Fruit fly (Drosophila melanogaster): Measurements from ENCODE around the gene Myo61F.

Myo61F gene

DNA sequence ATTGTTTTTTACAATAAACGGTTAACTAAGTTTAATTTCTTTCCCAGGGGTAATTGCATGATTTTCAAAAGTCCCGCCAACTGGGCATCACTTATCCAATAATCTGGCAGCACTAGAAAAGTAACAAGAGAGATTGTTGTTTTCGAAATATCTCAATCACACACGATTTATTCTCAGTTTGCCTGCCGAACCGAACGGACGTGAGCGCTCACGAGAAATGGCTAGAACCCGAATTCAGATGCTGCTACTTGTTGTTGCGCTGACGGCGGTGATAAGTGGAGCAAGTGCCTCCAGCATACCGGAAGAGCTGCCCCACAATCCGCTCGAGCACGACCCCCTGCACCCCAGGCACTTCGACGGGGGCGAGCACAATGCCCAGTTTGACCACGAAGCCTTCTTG is 19.8 kb upstream of the Myo61F start, which contains the start of gene scf (continued):
- TF ChIP-seq CG16863 (GFP tag; optimal IDR thresholded peaks at IDR 0.05) = no peak
- peak; percentile 50 for TF ChIP-seq CG34224 (GFP tag; IDR thresholded peaks at IDR 0.05; ENCODE audit: partially characterized antibody)
- peak; percentile 28 for TF ChIP-seq grau (tag; optimal IDR thresholded peaks at IDR 0.05)
- TF ChIP-seq CG9817 (tag; optimal IDR thresholded peaks at IDR 0.05) = no peak
- TF ChIP-seq Hr51 (GFP tag; optimal IDR thresholded peaks at IDR 0.05) = no peak
- TF ChIP-seq shn (GFP tag; optimal IDR thresholded peaks at IDR 0.05) = no peak
- no peak for TF ChIP-seq Mrtf (GFP tag; IDR thresholded peaks at IDR 0.05)
- TF ChIP-seq CG2116 (GFP tag; optimal IDR thresholded peaks at IDR 0.05) = peak; percentile 35
- TF ChIP-seq Scr (GFP tag; IDR thresholded peaks at IDR 0.05; ENCODE audit: partially characterized antibody) = peak; percentile 37; the same call in 1 of the 2 replicates
- peak; percentile 31 for TF ChIP-seq mirr (GFP tag; optimal IDR thresholded peaks at IDR 0.05)
- TF ChIP-seq CG10209 (GFP tag; optimal IDR thresholded peaks at IDR 0.05) = no peak
- no peak for TF ChIP-seq CG10431 (GFP tag; optimal IDR thresholded peaks at IDR 0.05)
- TF ChIP-seq Optix (GFP tag; IDR thresholded peaks at IDR 0.05) = no peak
- TF ChIP-seq CG3163 (GFP tag; optimal IDR thresholded peaks at IDR 0.05) = peak; percentile 37
- TF ChIP-seq chinmo (GFP tag; IDR thresholded peaks at IDR 0.05; ENCODE audit: partially characterized antibody) = peak; percentile 63; the same call in 2 of the 4 replicates
- TF ChIP-seq CG5953 (GFP tag; IDR thresholded peaks at IDR 0.05) = no peak
- peak; percentile 91 for TF ChIP-seq Dp (GFP tag; optimal IDR thresholded peaks at IDR 0.05)
- TF ChIP-seq oc (tag; optimal IDR thresholded peaks at IDR 0.05) = no peak
- TF ChIP-seq CG32532 (GFP tag; IDR thresholded peaks at IDR 0.05) = 0 out of 2 replicates have a peak, but pooled peaks have one; percentile 52
- TF ChIP-seq CG2199 (GFP tag; IDR thresholded peaks at IDR 0.05) = no peak
- peak; percentile 57; the same call in 1 of the 3 replicates for TF ChIP-seq z (GFP tag; IDR thresholded peaks at IDR 0.05)
- no peak for TF ChIP-seq HmgD (GFP tag; optimal IDR thresholded peaks at IDR 0.05)
- no peak for TF ChIP-seq CG3726 (GFP tag; IDR thresholded peaks at IDR 0.05)
- no peak for TF ChIP-seq trh (GFP tag; optimal IDR thresholded peaks at IDR 0.05)
- TF ChIP-seq CG9797 (GFP tag; optimal IDR thresholded peaks at IDR 0.05) = peak; percentile 1
- TF ChIP-seq Ptx1 (GFP tag; IDR thresholded peaks at IDR 0.05) = no peak
- no peak for TF ChIP-seq CG9437 (GFP tag; optimal IDR thresholded peaks at IDR 0.05)
- TF ChIP-seq Bteb2 (GFP tag; optimal IDR thresholded peaks at IDR 0.05) = no peak
- 0 out of 3 replicates have a peak, but pooled peaks have one; percentile 27 for TF ChIP-seq CG6791 (GFP tag; IDR thresholded peaks at IDR 0.05; ENCODE audit: partially characterized antibody)
- TF ChIP-seq gfzf (GFP tag; optimal IDR thresholded peaks at IDR 0.05) = peak; percentile 16
- peak; percentile 24 for TF ChIP-seq MTF-1 (GFP tag; optimal IDR thresholded peaks at IDR 0.05; ENCODE audit: borderline replicate concordance)
- TF ChIP-seq crol (GFP tag; IDR thresholded peaks at IDR 0.05) = 0 out of 2 replicates have a peak, but pooled peaks have one; percentile 29
- no peak for TF ChIP-seq nerfin-1 (tag; optimal IDR thresholded peaks at IDR 0.05)
- no peak for TF ChIP-seq Atf-2 (GFP tag; optimal IDR thresholded peaks at IDR 0.05)
- TF ChIP-seq Nf-YC (tag; optimal IDR thresholded peaks at IDR 0.05) = peak; percentile 19
- peak; percentile 59 for TF ChIP-seq Rfx (GFP tag; IDR thresholded peaks at IDR 0.05)
- TF ChIP-seq E2f2 (GFP tag; IDR thresholded peaks at IDR 0.05) = peak; percentile 96
- TF ChIP-seq jing (GFP tag; optimal IDR thresholded peaks at IDR 0.05) = no peak
- no peak for TF ChIP-seq scrt (GFP tag; optimal IDR thresholded peaks at IDR 0.05)
- TF ChIP-seq CG6689 (GFP tag; IDR thresholded peaks at IDR 0.05) = no peak
- peak; percentile 56 for TF ChIP-seq CG17829 (tag; optimal IDR thresholded peaks at IDR 0.05)
- TF ChIP-seq CG11456 (GFP tag; IDR thresholded peaks at IDR 0.05) = peak; percentile 49; the same call in 1 of the 3 replicates
- no peak for TF ChIP-seq CG7372 (GFP tag; IDR thresholded peaks at IDR 0.05)
- TF ChIP-seq Aef1 (GFP tag; IDR thresholded peaks at IDR 0.05) = 0 out of 3 replicates have a peak, but pooled peaks have one; percentile 24
- TF ChIP-seq NFAT (GFP tag; IDR thresholded peaks at IDR 0.05) = no peak
- TF ChIP-seq pb (GFP tag; optimal IDR thresholded peaks at IDR 0.05) = peak; percentile 41
- TF ChIP-seq Sox100B (GFP tag; optimal IDR thresholded peaks at IDR 0.05) = no peak
- peak; percentile 4 for TF ChIP-seq Six4 (GFP tag; optimal IDR thresholded peaks at IDR 0.05)
- TF ChIP-seq hkb (optimal IDR thresholded peaks at IDR 0.05) = no peak
- TF ChIP-seq hkb (GFP tag; IDR thresholded peaks at IDR 0.05) = peak; percentile 48
- peak; percentile 2 for TF ChIP-seq p53 (GFP tag; optimal IDR thresholded peaks at IDR 0.05)

Measured in whole organism, embryonic.